Worm (Caenorhabditis elegans): ENCODE data around the gene spe-10.

The spe-10 gene

ce11 chrV:10371177-10371576 is 12.9 kb upstream of the spe-10 start (continued):
- TF ChIP-seq ekl-4 (GFP tag; IDR thresholded peaks at IDR 0.05) (no peak), lsy-27 (tag; optimal IDR thresholded peaks at IDR 0.05; ENCODE audit: borderline replicate concordance, insufficient read depth) (no peak), lin-40 (tag; optimal IDR thresholded peaks at IDR 0.05) (peak; percentile 35), mes-4 (tag; optimal IDR thresholded peaks at IDR 0.05) (no peak), snpc-4 (GFP tag; optimal IDR thresholded peaks at IDR 0.05) (no peak), snpc-4 (tag; optimal IDR thresholded peaks at IDR 0.05) (no peak), ets-4 (GFP tag; optimal IDR thresholded peaks at IDR 0.05) (peak; percentile 8), mel-28 (tag; optimal IDR thresholded peaks at IDR 0.05; ENCODE audit: borderline replicate concordance) (no peak), lin-54 (GFP tag; optimal IDR thresholded peaks at IDR 0.05) (peak; percentile 28), chd-7 (tag; optimal IDR thresholded peaks at IDR 0.05) (peak; percentile 28), zfh-2 (GFP tag; conservative IDR thresholded peaks at IDR 0.05) (no peak), Y53F4B.3 (GFP tag; IDR thresholded peaks at IDR 0.05) (no peak), madf-10 (tag; optimal IDR thresholded peaks at IDR 0.05) (peak; percentile 3)

ce11 chrV:10371951-10372350 is 12.1 kb upstream of the spe-10 start, which contains the start of gene ugt-49:
Gene ugt-49, plus strand, starts transcription at chrV:10372321.
- TF ChIP-seq madf-10 (tag; optimal IDR thresholded peaks at IDR 0.05) (no peak), ztf-28 (GFP tag; IDR thresholded peaks at IDR 0.05) (no peak), K11D2.4 (GFP tag; IDR thresholded peaks at IDR 0.05) (no peak)

- TF ChIP-seq fkh-3 (tag; optimal IDR thresholded peaks at IDR 0.05) (no peak), gei-17 (GFP tag; optimal IDR thresholded peaks at IDR 0.05) (no peak), athp-1 (tag; optimal IDR thresholded peaks at IDR 0.05) (no peak), snpc-1.1 (tag; optimal IDR thresholded peaks at IDR 0.05; ENCODE audit: insufficient read depth) (no peak), nfya-2 (GFP tag; IDR thresholded peaks at IDR 0.05) (no peak), F37B4.10 (GFP tag; IDR thresholded peaks at IDR 0.05) (no peak), ceh-100 (GFP tag; IDR thresholded peaks at IDR 0.05) (no peak), cebp-2 (GFP tag; IDR thresholded peaks at IDR 0.05) (no peak), lsy-27 (tag; optimal IDR thresholded peaks at IDR 0.05; ENCODE audit: borderline replicate concordance, insufficient read depth) (no peak)
Measured at ce11 chrV:10379293-10379692, 4.8 kb upstream of the spe-10 start, which contains the start of gene AC3.12. Gene AC3.12, minus strand, starts transcription at chrV:10379393.

- TF ChIP-seq attf-3 (GFP tag; conservative IDR thresholded peaks at IDR 0.05) (no peak), ceh-100 (GFP tag; IDR thresholded peaks at IDR 0.05) (no peak), fkh-3 (tag; optimal IDR thresholded peaks at IDR 0.05) (no peak), lir-1 (GFP tag; conservative IDR thresholded peaks at IDR 0.05) (no peak), Y53F4B.3 (GFP tag; IDR thresholded peaks at IDR 0.05) (no peak), aptf-3 (GFP tag; IDR thresholded peaks at IDR 0.05) (no peak)
Measured at ce11 chrV:10379761-10380160, 4.3 kb upstream of the spe-10 start.

- no peak for TF ChIP-seq tbp1 (GFP tag; optimal IDR thresholded peaks at IDR 0.05)
- no peak for TF ChIP-seq let-526 (GFP tag; IDR thresholded peaks at IDR 0.05)
- TF ChIP-seq ceh-58 (GFP tag; IDR thresholded peaks at IDR 0.05): no peak
- no peak for TF ChIP-seq zfh-2 (GFP tag; conservative IDR thresholded peaks at IDR 0.05)
- no peak for TF ChIP-seq ceh-40 (GFP tag; IDR thresholded peaks at IDR 0.05)
- no peak for TF ChIP-seq hsf-1 (GFP tag; IDR thresholded peaks at IDR 0.05)
- no peak for TF ChIP-seq somi-1 (GFP tag; optimal IDR thresholded peaks at IDR 0.05)
- no peak for TF ChIP-seq tlf-1 (GFP tag; optimal IDR thresholded peaks at IDR 0.05)
- TF ChIP-seq B0019.2 (GFP tag; conservative IDR thresholded peaks at IDR 0.05): no peak
- TF ChIP-seq C06A6.2 (GFP tag; conservative IDR thresholded peaks at IDR 0.05): no peak
- no peak for TF ChIP-seq K11D2.4 (GFP tag; IDR thresholded peaks at IDR 0.05)
- no peak for TF ChIP-seq F33H1.4 (GFP tag; IDR thresholded peaks at IDR 0.05)
- TF ChIP-seq akir-1 (GFP tag; optimal IDR thresholded peaks at IDR 0.05): no peak
- no peak for TF ChIP-seq egl-44 (GFP tag; IDR thresholded peaks at IDR 0.05)
Measured at ce11 chrV:10381726-10382125, 2.3 kb upstream of the spe-10 start, which contains the start of gene abu-1. Gene abu-1, minus strand, starts transcription at chrV:10381826.
